Fruit fly (Drosophila melanogaster) whole organism, embryonic: Measurements from ENCODE around the gene CG4291.

ENCODE experiments used
- ATbp ChIP-seq: fragments of 200-800 bp; sonication (Bioruptor generic); optimal IDR thresholded peaks from 2 replicates; lab custom pipeline; 2017; ENCODE audit warnings: missing biosample characterization, mild to moderate bottlenecking, missing genetic modification characterization, missing genetic modification reagents
- Awh ChIP-seq: fragments of 200-800 bp; sonication (Bioruptor generic); IDR thresholded peaks from 2 replicates; pipeline ENCODE4, ENCODE4 v1.3.6; 2022; ENCODE audit warnings: missing biosample characterization, missing genetic modification characterization
- BEAF-32 ChIP-seq: fragments of 200-800 bp; sonication (Bioruptor generic); optimal IDR thresholded peaks from 3 replicates; lab custom pipeline; 2017; ENCODE audit warnings: missing biosample characterization, missing genetic modification characterization, mild to moderate bottlenecking, moderate library complexity, missing genetic modification reagents
- CG11398 ChIP-seq: fragments of 200-800 bp; sonication (Bioruptor generic); optimal IDR thresholded peaks from 2 replicates; lab custom pipeline; 2016; ENCODE audit warnings: missing biosample characterization, missing genetic modification characterization
- CG11696 ChIP-seq: fragments of 200-800 bp; sonication (Bioruptor generic); IDR thresholded peaks from 2 replicates; pipeline ENCODE4 v1.3.6; 2022; ENCODE audit warnings: missing biosample characterization, missing genetic modification characterization
- CG12942 ChIP-seq: fragments of 200-800 bp; sonication (Bioruptor generic); optimal IDR thresholded peaks from 3 replicates; lab custom pipeline; 2016; ENCODE audit warnings: missing biosample characterization, missing genetic modification characterization
- CG16815 ChIP-seq: fragments of 200-800 bp; sonication (Bioruptor generic); optimal IDR thresholded peaks from 3 replicates; lab custom pipeline; 2017; ENCODE audit warnings: missing biosample characterization, mild to moderate bottlenecking, missing genetic modification characterization
- CG1792 ChIP-seq: fragments of 200-800 bp; sonication (Bioruptor generic); optimal IDR thresholded peaks from 2 replicates; lab custom pipeline; 2016; ENCODE audit warnings: missing biosample characterization, missing genetic modification characterization
- CG18619 ChIP-seq: fragments of 200-800 bp; sonication (Bioruptor generic); optimal IDR thresholded peaks from 3 replicates; lab custom pipeline; 2017; ENCODE audit warnings: missing biosample characterization, mild to moderate bottlenecking, missing genetic modification characterization
- CG18764 ChIP-seq: fragments of 200-800 bp; sonication (Bioruptor generic); optimal IDR thresholded peaks from 3 replicates; lab custom pipeline; 2016; ENCODE audit warnings: missing biosample characterization, missing genetic modification characterization
- CG2116 ChIP-seq: fragments of 200-800 bp; sonication (Bioruptor generic); optimal IDR thresholded peaks from 3 replicates; lab custom pipeline; 2018; ENCODE audit warnings: missing biosample characterization, mild to moderate bottlenecking, missing genetic modification characterization
- CG2202 ChIP-seq: fragments of 200-800 bp; sonication (Bioruptor generic); optimal IDR thresholded peaks from 2 replicates; lab custom pipeline; 2018; ENCODE audit warnings: missing biosample characterization, mild to moderate bottlenecking, missing genetic modification characterization
- CG31441 ChIP-seq: fragments of 200-800 bp; sonication (Bioruptor generic); IDR thresholded peaks from 2 replicates; pipeline ENCODE4 v1.3.6; 2022; ENCODE audit warnings: missing biosample characterization, missing genetic modification characterization
- CG4282 ChIP-seq: fragments of 200-800 bp; sonication (Bioruptor generic); optimal IDR thresholded peaks from 2 replicates; lab custom pipeline; 2016; ENCODE audit warnings: missing biosample characterization, missing genetic modification characterization
- CG4328 ChIP-seq: fragments of 200-800 bp; sonication (Bioruptor generic); optimal IDR thresholded peaks from 3 replicates; lab custom pipeline; 2017; ENCODE audit warnings: missing biosample characterization, missing genetic modification reagents, missing genetic modification characterization
- CG4404 ChIP-seq: fragments of 200-800 bp; sonication (Bioruptor generic); IDR thresholded peaks from 2 replicates; pipeline ENCODE4 v1.3.6; 2022; ENCODE audit warnings: missing biosample characterization, missing genetic modification characterization
- CG6654 ChIP-seq: fragments of 200-800 bp; sonication (Bioruptor generic); optimal IDR thresholded peaks from 2 replicates; lab custom pipeline; 2017; ENCODE audit warnings: missing biosample characterization, mild to moderate bottlenecking, missing genetic modification characterization
- CG7786 ChIP-seq: fragments of 200-800 bp; sonication (Bioruptor generic); optimal IDR thresholded peaks from 2 replicates; lab custom pipeline; 2016; ENCODE audit warnings: missing biosample characterization, missing genetic modification characterization
- CG7839 ChIP-seq: fragments of 200-800 bp; sonication (Bioruptor generic); optimal IDR thresholded peaks from 3 replicates; lab custom pipeline; 2018; ENCODE audit warnings: missing biosample characterization, mild to moderate bottlenecking, missing genetic modification characterization, moderate library complexity
- Chrac-16 ChIP-seq: fragments of 200-800 bp; sonication (Bioruptor generic); optimal IDR thresholded peaks from 3 replicates; lab custom pipeline; 2016; ENCODE audit warnings: missing biosample characterization, missing genetic modification characterization
- Dad ChIP-seq: fragments of 200-800 bp; sonication (Bioruptor generic); optimal IDR thresholded peaks from 3 replicates; lab custom pipeline; 2016; ENCODE audit warnings: missing biosample characterization, missing genetic modification characterization
- Dip3 ChIP-seq: fragments of 200-800 bp; sonication (Bioruptor generic); optimal IDR thresholded peaks from 3 replicates; lab custom pipeline; 2016; ENCODE audit warnings: missing biosample characterization, missing genetic modification characterization
- Dref ChIP-seq: fragments of 200-800 bp; sonication (Bioruptor generic); IDR thresholded peaks from 2 replicates; pipeline ENCODE4 v1.3.6; 2022; ENCODE audit warnings: missing biosample characterization, missing genetic modification characterization
- HLH3B ChIP-seq: fragments of 200-800 bp; sonication (Bioruptor generic); IDR thresholded peaks from 2 replicates; pipeline ENCODE4 v1.3.6; 2022; ENCODE audit warnings: missing biosample characterization, missing genetic modification characterization
- Hmx ChIP-seq: fragments of 200-800 bp; sonication (Bioruptor generic); optimal IDR thresholded peaks from 2 replicates; lab custom pipeline; 2016; ENCODE audit warnings: missing biosample characterization, missing genetic modification characterization
- Hr51 ChIP-seq, 2 experiments: fragments of 200-800 bp; sonication (Bioruptor generic); optimal IDR thresholded peaks; 2 replicates in 1 of 2; 3 replicates in 1 of 2; lab custom pipeline; 2016 to 2018; ENCODE audit warnings: missing biosample characterization in 2 of 2, missing genetic modification characterization in 2 of 2, mild to moderate bottlenecking in 1 of 2, moderate library complexity in 1 of 2
- Lpt ChIP-seq: fragments of >200 bp; optimal IDR thresholded peaks from 2 replicates; lab custom pipeline; 2018; ENCODE audit warnings: missing biosample characterization, missing genetic modification characterization
- Myb ChIP-seq: fragments of 200-800 bp; sonication (Bioruptor generic); optimal IDR thresholded peaks from 2 replicates; lab custom pipeline; 2016; ENCODE audit warnings: missing biosample characterization, missing genetic modification characterization
- NFAT ChIP-seq: fragments of 200-800 bp; sonication (Bioruptor generic); IDR thresholded peaks from 2 replicates; pipeline ENCODE4 v1.3.6; 2022; ENCODE audit warnings: missing biosample characterization, missing genetic modification characterization
- Rx ChIP-seq: fragments of 200-800 bp; sonication (Bioruptor generic); IDR thresholded peaks from 2 replicates; pipeline ENCODE4 v1.3.6; 2022; ENCODE audit warnings: missing biosample characterization, missing genetic modification characterization
- Sin3A ChIP-seq: fragments of >200 bp; optimal IDR thresholded peaks from 2 replicates; lab custom pipeline; 2018
- Sry-δ ChIP-seq: fragments of 200-800 bp; sonication (Bioruptor generic); optimal IDR thresholded peaks from 2 replicates; lab custom pipeline; 2016; ENCODE audit warnings: missing biosample characterization, missing genetic modification characterization
- Xrp1 ChIP-seq: fragments of 200-800 bp; sonication (Bioruptor generic); IDR thresholded peaks from 2 replicates; pipeline ENCODE4 v1.3.6; 2022; ENCODE audit warnings: missing biosample characterization, missing genetic modification characterization
- al ChIP-seq: fragments of 200-800 bp; sonication (Bioruptor generic); IDR thresholded peaks from 2 replicates; pipeline ENCODE4 v1.3.6; 2022; ENCODE audit warnings: missing biosample characterization, missing genetic modification characterization
- ato ChIP-seq: fragments of 200-800 bp; sonication (Bioruptor generic); IDR thresholded peaks from 2 replicates; pipeline ENCODE4 v1.3.6; 2022; ENCODE audit warnings: missing biosample characterization, missing genetic modification characterization; ENCODE audit not compliant: partially characterized antibody
- btn ChIP-seq: fragments of 200-800 bp; sonication (Bioruptor generic); optimal IDR thresholded peaks from 2 replicates; lab custom pipeline; 2016; ENCODE audit warnings: missing biosample characterization, missing genetic modification characterization
- chif ChIP-seq, 2 experiments: fragments of 200-800 bp; sonication (Bioruptor generic); optimal IDR thresholded peaks; 3 replicates each; lab custom pipeline; 2016; ENCODE audit warnings: missing biosample characterization in 2 of 2, missing genetic modification characterization in 2 of 2
- chm ChIP-seq: fragments of 200-800 bp; sonication (Bioruptor generic); IDR thresholded peaks from 2 replicates; pipeline ENCODE4 v1.3.6; 2022; ENCODE audit warnings: missing biosample characterization, missing genetic modification characterization
- crp ChIP-seq, 2 experiments: fragments of 200-800 bp; sonication (Bioruptor generic); optimal IDR thresholded peaks; 2 replicates in 1 of 2; 3 replicates in 1 of 2; lab custom pipeline; 2017; ENCODE audit warnings: missing biosample characterization in 2 of 2, missing genetic modification characterization in 2 of 2, mild to moderate bottlenecking in 1 of 2, moderate library complexity in 1 of 2
- dimm ChIP-seq: fragments of 200-800 bp; sonication (Bioruptor generic); IDR thresholded peaks from 2 replicates; pipeline ENCODE4 v1.3.6; 2022; ENCODE audit warnings: missing biosample characterization, missing genetic modification characterization
- emc ChIP-seq: fragments of 200-800 bp; sonication (Bioruptor generic); optimal IDR thresholded peaks from 2 replicates; lab custom pipeline; 2016; ENCODE audit warnings: missing biosample characterization, missing genetic modification characterization
- luna ChIP-seq: fragments of 200-800 bp; sonication (Bioruptor generic); optimal IDR thresholded peaks from 2 replicates; lab custom pipeline; 2016; ENCODE audit warnings: missing biosample characterization, missing genetic modification characterization
- org-1 ChIP-seq: fragments of 200-800 bp; sonication (Bioruptor generic); optimal IDR thresholded peaks from 2 replicates; lab custom pipeline; 2017; ENCODE audit warnings: missing biosample characterization, missing genetic modification characterization
- prd ChIP-seq, 3 experiments: fragments of >200 bp in 2 of 3; fragments of 200-800 bp in 1 of 3; sonication (Bioruptor generic) in 1 of 3; optimal IDR thresholded peaks in 2 of 3; IDR thresholded peaks in 1 of 3; 2 replicates in 2 of 3; 3 replicates in 1 of 3; pipeline versions ENCODE4 v1.3.6 to Lab custom; 2017 to 2022; ENCODE audit warnings: missing biosample characterization in 1 of 3, missing genetic modification characterization in 1 of 3
- run ChIP-seq: fragments of 200-800 bp; sonication (Bioruptor generic); optimal IDR thresholded peaks from 3 replicates; lab custom pipeline; 2018; ENCODE audit warnings: missing biosample characterization, mild to moderate bottlenecking, missing genetic modification characterization
- salm ChIP-seq: fragments of 200-800 bp; sonication (Bioruptor generic); optimal IDR thresholded peaks from 2 replicates; lab custom pipeline; 2018; ENCODE audit warnings: missing biosample characterization, mild to moderate bottlenecking, missing genetic modification characterization
- sisA ChIP-seq: fragments of 200-800 bp; sonication (Bioruptor generic); IDR thresholded peaks from 2 replicates; pipeline ENCODE4 v1.3.6; 2022; ENCODE audit warnings: missing biosample characterization, missing genetic modification characterization
- slp2 ChIP-seq: fragments of 200-800 bp; sonication (Bioruptor generic); optimal IDR thresholded peaks from 2 replicates; lab custom pipeline; 2016; ENCODE audit warnings: missing biosample characterization, missing genetic modification characterization
- sna ChIP-seq: fragments of 200-800 bp; sonication (Bioruptor generic); IDR thresholded peaks from 2 replicates; pipeline ENCODE4 v1.3.6; 2022; ENCODE audit warnings: missing biosample characterization, missing genetic modification characterization; ENCODE audit not compliant: partially characterized antibody
- trem ChIP-seq: fragments of 200-800 bp; optimal IDR thresholded peaks from 3 replicates; lab custom pipeline; 2019; ENCODE audit warnings: missing biosample characterization, mild to moderate bottlenecking, missing genetic modification characterization, moderate library complexity

CG4291 gene

dm6 chr2L:846167-846868, 6.2 kb downstream of the CG4291 start (continued):
- TF ChIP-seq CG4328 (GFP tag; lab: Kevin White, UChicago) (no peak), Sry-δ (peak; percentile 23), org-1 (GFP tag; lab: Kevin White, UChicago) (peak; percentile 58), prd (optimal IDR thresholded peaks at IDR 0.05; lab: Kevin White, UChicago) (no peak), prd (GFP tag; IDR thresholded peaks at IDR 0.05; lab: Robert Waterston, UW) (peak; percentile 62; the same call in 2 of the 3 replicates), Xrp1 (GFP tag; lab: Robert Waterston, UW) (peak; percentile 63; the same call in 1 of the 2 replicates), NFAT (0 out of 2 replicates have a peak, but pooled peaks have one; percentile 30), CG11696 (no peak), CG11398 (GFP tag; lab: Kevin White, UChicago) (peak; percentile 72), ATbp (GFP tag; lab: Kevin White, UChicago) (peak; percentile 74), ato (GFP tag; lab: Robert Waterston, UW) (no peak), Hmx (GFP tag; lab: Kevin White, UChicago) (no peak), BEAF-32 (GFP tag; lab: Kevin White, UChicago) (no peak), al (GFP tag; lab: Robert Waterston, UW) (no peak), CG6654 (peak; percentile 22), Sin3A (lab: Kevin White, UChicago) (no peak), crp (GFP tag; optimal IDR thresholded peaks at IDR 0.05; lab: Kevin White, UChicago) (peak in 1 of 2 experiments; percentile 61), Dip3 (GFP tag; lab: Kevin White, UChicago) (peak; percentile 17), luna (GFP tag; lab: Kevin White, UChicago) (no peak), CG4282 (GFP tag; lab: Kevin White, UChicago) (no peak), Chrac-16 (GFP tag; lab: Kevin White, UChicago) (peak; percentile 52), CG31441 (GFP tag; lab: Robert Waterston, UW) (peak; percentile 79), emc (no peak), CG2202 (tag; lab: Kevin White, UChicago) (no peak), Rx (0 out of 2 replicates have a peak, but pooled peaks have one; percentile 24), Dad (GFP tag; lab: Kevin White, UChicago) (peak; percentile 8), trem (tag; lab: Kevin White, UChicago) (peak; percentile 25), CG12942 (GFP tag; lab: Kevin White, UChicago) (peak; percentile 54), CG16815 (GFP tag; lab: Kevin White, UChicago) (no peak), Awh (GFP tag; lab: Robert Waterston, UW) (0 out of 2 replicates have a peak, but pooled peaks have one; percentile 47), CG7839 (tag; lab: Kevin White, UChicago) (peak; percentile 71), HLH3B (peak; percentile 9; the same call in 1 of the 2 replicates), CG2116 (peak; percentile 23), slp2 (GFP tag; lab: Kevin White, UChicago) (peak; percentile 62), Myb (GFP tag; lab: Kevin White, UChicago) (peak; percentile 22), CG7786 (GFP tag; lab: Kevin White, UChicago) (peak; percentile 60), Hr51 (GFP tag; optimal IDR thresholded peaks at IDR 0.05; lab: Kevin White, UChicago) (peak; percentile 28 to 80), run (tag; lab: Kevin White, UChicago) (peak; percentile 38), sna (GFP tag; lab: Robert Waterston, UW) (no peak), dimm (GFP tag; lab: Robert Waterston, UW) (no peak), sisA (GFP tag; lab: Robert Waterston, UW) (peak; percentile 67), CG18619 (peak; percentile 50), CG18764 (GFP tag; lab: Kevin White, UChicago) (peak; percentile 48), btn (GFP tag; lab: Kevin White, UChicago) (peak; percentile 48), Lpt (no peak), chif (GFP tag; optimal IDR thresholded peaks at IDR 0.05; lab: Kevin White, UChicago) (peak; percentile 52 to 77), salm (tag; lab: Kevin White, UChicago) (peak; percentile 25), CG4404 (GFP tag; lab: Robert Waterston, UW) (no peak), chm (GFP tag; lab: Robert Waterston, UW) (peak; percentile 34; the same call in 1 of the 2 replicates), CG1792 (GFP tag; lab: Kevin White, UChicago) (peak; percentile 30), Dref (GFP tag; lab: Robert Waterston, UW) (no peak)
